Worm (Caenorhabditis elegans) whole organism, L4/young adult: ENCODE measurements around the gene ZK105.8.

ENCODE experiments used
- W03F9.2 ChIP-seq: fragments of 150-350 bp; optimal IDR thresholded peaks from 2 replicates; lab custom pipeline; 2014; ENCODE audit warnings: missing biosample characterization, missing genetic modification characterization
- dao-5 ChIP-seq: sonication (generic microtip); optimal IDR thresholded peaks from 2 replicates; lab custom pipeline; 2016; ENCODE audit warnings: missing genotype, missing genetic modification characterization, moderate library complexity, missing compliant biosample characterization
- him-1 ChIP-seq: sonication (generic microtip); optimal IDR thresholded peaks from 2 replicates; lab custom pipeline; 2016; ENCODE audit warnings: missing genotype, missing genetic modification reagents, missing genetic modification characterization, missing compliant biosample characterization

ce11 chrV:7773647-7774046, 49.4 kb downstream of the ZK105.8 start:
- TF ChIP-seq dao-5 (tag; lab: Kevin White, UChicago) (no peak), him-1 (no peak), W03F9.2 (no peak)
